Fruit fly (Drosophila melanogaster): ENCODE results near the gene Fer1HCH.

dm6 chr3R:30419216-30419615 is 31.2 kb upstream of the Fer1HCH start:
- TF ChIP-seq disco-r (GFP tag; optimal IDR thresholded peaks at IDR 0.05) (no peak), bigmax (GFP tag; optimal IDR thresholded peaks at IDR 0.05) (no peak), dati (GFP tag; IDR thresholded peaks at IDR 0.05) (no peak), p53 (GFP tag; optimal IDR thresholded peaks at IDR 0.05) (no peak), Oli (tag; optimal IDR thresholded peaks at IDR 0.05) (no peak), esg (GFP tag; conservative IDR thresholded peaks at IDR 0.05) (no peak), CG7963 (GFP tag; IDR thresholded peaks at IDR 0.05; ENCODE audit: partially characterized antibody) (no peak), zen2 (GFP tag; IDR thresholded peaks at IDR 0.05; ENCODE audit: partially characterized antibody) (no peak), Mad (GFP tag; optimal IDR thresholded peaks at IDR 0.05) (no peak), schlank (tag; optimal IDR thresholded peaks at IDR 0.05) (no peak), CG1603 (tag; optimal IDR thresholded peaks at IDR 0.05) (no peak)
